Fruit fly (Drosophila melanogaster) whole organism, prepupa: ENCODE data around the gene Ravus.

Experiments used
- CG10631 ChIP-seq: fragments of 200-800 bp; sonication (Bioruptor generic); optimal IDR thresholded peaks from 2 replicates; lab custom pipeline; 2016; ENCODE audit warnings: missing biosample characterization, missing genetic modification characterization
- CG11294 ChIP-seq: fragments of 200-800 bp; sonication (Bioruptor generic); IDR thresholded peaks from 2 replicates; pipeline ENCODE4 v1.3.6; 2022; ENCODE audit warnings: missing biosample characterization, missing genetic modification characterization
- CG11902 ChIP-seq: fragments of 200-800 bp; sonication (Bioruptor generic); optimal IDR thresholded peaks from 3 replicates; lab custom pipeline; 2016; ENCODE audit warnings: missing biosample characterization, missing genetic modification characterization
- CG15336 ChIP-seq: fragments of 200-800 bp; sonication (Bioruptor generic); IDR thresholded peaks from 2 replicates; pipeline ENCODE4 v1.3.6; 2022; ENCODE audit warnings: missing biosample characterization, missing genetic modification characterization
- CG32006 ChIP-seq: fragments of 200-800 bp; sonication (Bioruptor generic); optimal IDR thresholded peaks from 3 replicates; lab custom pipeline; 2017; ENCODE audit warnings: missing biosample characterization, mild to moderate bottlenecking, missing genetic modification characterization
- CG34406 ChIP-seq: fragments of 200-800 bp; sonication (Bioruptor generic); optimal IDR thresholded peaks from 3 replicates; lab custom pipeline; 2016; ENCODE audit warnings: missing biosample characterization, missing genetic modification characterization
- CG4318 ChIP-seq: fragments of 200-800 bp; sonication (Bioruptor generic); optimal IDR thresholded peaks from 3 replicates; lab custom pipeline; 2017; ENCODE audit warnings: missing biosample characterization, mild to moderate bottlenecking, missing genetic modification characterization
- CG6792 ChIP-seq: fragments of 200-800 bp; sonication (Bioruptor generic); optimal IDR thresholded peaks from 3 replicates; lab custom pipeline; 2016; ENCODE audit warnings: missing biosample characterization, missing genetic modification characterization
- CG6808 ChIP-seq: fragments of 200-800 bp; sonication (Bioruptor generic); optimal IDR thresholded peaks from 3 replicates; lab custom pipeline; 2017; ENCODE audit warnings: missing biosample characterization, missing genetic modification characterization, mild to moderate bottlenecking, moderate library complexity, missing genetic modification reagents
- CG6854 ChIP-seq: fragments of 200-800 bp; sonication (Bioruptor generic); optimal IDR thresholded peaks from 2 replicates; lab custom pipeline; 2017; ENCODE audit warnings: missing biosample characterization, mild to moderate bottlenecking, missing genetic modification characterization
- CG8319 ChIP-seq: fragments of 200-800 bp; sonication (Bioruptor generic); optimal IDR thresholded peaks from 3 replicates; lab custom pipeline; 2016; ENCODE audit warnings: missing biosample characterization, missing genetic modification characterization
- CG8632 ChIP-seq: fragments of 200-800 bp; sonication (Bioruptor generic); optimal IDR thresholded peaks from 3 replicates; lab custom pipeline; 2016; ENCODE audit warnings: missing biosample characterization, missing genetic modification characterization
- CG9139 ChIP-seq: fragments of 200-800 bp; sonication (Bioruptor generic); optimal IDR thresholded peaks from 3 replicates; lab custom pipeline; 2017; ENCODE audit warnings: missing biosample characterization, mild to moderate bottlenecking, missing genetic modification characterization
- Eip75B ChIP-seq: fragments of 200-800 bp; sonication (Bioruptor generic); optimal IDR thresholded peaks from 3 replicates; lab custom pipeline; 2016; ENCODE audit warnings: missing biosample characterization, missing genetic modification characterization
- Eip78C ChIP-seq: fragments of 200-800 bp; sonication (Bioruptor generic); peaks from one replicate; lab custom pipeline; 2016; ENCODE audit warnings: missing biosample characterization, missing genetic modification characterization
- Eip93F ChIP-seq: fragments of 200-800 bp; sonication (Bioruptor generic); optimal IDR thresholded peaks from 2 replicates; lab custom pipeline; 2016; ENCODE audit warnings: missing biosample characterization, mild to moderate bottlenecking, missing genetic modification characterization
- Gug ChIP-seq: fragments of 200-800 bp; sonication (Bioruptor generic); IDR thresholded peaks from 2 replicates; pipeline ENCODE4 v1.3.6; 2022; ENCODE audit warnings: missing biosample characterization, missing genetic modification characterization
- Hr39 ChIP-seq: fragments of 200-800 bp; sonication (Bioruptor generic); optimal IDR thresholded peaks from 2 replicates; lab custom pipeline; 2016; ENCODE audit warnings: missing biosample characterization, missing genetic modification characterization
- Hr4 ChIP-seq: fragments of 200-800 bp; sonication (Bioruptor generic); optimal IDR thresholded peaks from 3 replicates; lab custom pipeline; 2016; ENCODE audit warnings: missing biosample characterization, missing genetic modification characterization
- Lpt ChIP-seq: fragments of 200-800 bp; sonication (Bioruptor generic); optimal IDR thresholded peaks from 3 replicates; lab custom pipeline; 2016; ENCODE audit warnings: missing biosample characterization, missing genetic modification characterization
- Met ChIP-seq: fragments of 200-800 bp; sonication (Bioruptor generic); optimal IDR thresholded peaks from 3 replicates; lab custom pipeline; 2016; ENCODE audit warnings: missing biosample characterization, missing genetic modification characterization
- OdsH ChIP-seq: fragments of 200-800 bp; sonication (Bioruptor generic); optimal IDR thresholded peaks from 3 replicates; lab custom pipeline; 2016; ENCODE audit warnings: missing biosample characterization, missing genetic modification characterization
- Sox102F ChIP-seq: fragments of 200-800 bp; sonication (Bioruptor generic); optimal IDR thresholded peaks from 2 replicates; lab custom pipeline; 2016; ENCODE audit warnings: missing biosample characterization, mild to moderate bottlenecking, missing genetic modification characterization
- achi ChIP-seq: fragments of 200-800 bp; sonication (Bioruptor generic); optimal IDR thresholded peaks from 3 replicates; lab custom pipeline; 2016; ENCODE audit warnings: missing biosample characterization, missing genetic modification characterization
- cyc ChIP-seq: fragments of 200-800 bp; sonication (Bioruptor generic); optimal IDR thresholded peaks from 3 replicates; lab custom pipeline; 2016; ENCODE audit warnings: missing biosample characterization, missing genetic modification characterization
- dac ChIP-seq: fragments of 200-800 bp; sonication (Bioruptor generic); optimal IDR thresholded peaks from 2 replicates; lab custom pipeline; 2017; ENCODE audit warnings: missing biosample characterization, mild to moderate bottlenecking, missing genetic modification characterization
- dsx ChIP-seq: fragments of 200-800 bp; optimal IDR thresholded peaks from 3 replicates; lab custom pipeline; 2019; ENCODE audit warnings: missing biosample characterization, mild to moderate bottlenecking, missing genetic modification characterization, moderate library complexity; ENCODE audit not compliant: poor library complexity, severe bottlenecking
- eg ChIP-seq: fragments of 200-800 bp; sonication (Bioruptor generic); IDR thresholded peaks from 3 replicates; pipeline ENCODE4 v1.3.6; 2022; ENCODE audit warnings: missing biosample characterization, missing genetic modification characterization
- esn ChIP-seq: fragments of 200-800 bp; sonication (Bioruptor generic); optimal IDR thresholded peaks from 2 replicates; lab custom pipeline; 2016; ENCODE audit warnings: missing biosample characterization, mild to moderate bottlenecking, missing genetic modification characterization, moderate library complexity
- fd85E ChIP-seq: fragments of 200-800 bp; sonication (Bioruptor generic); optimal IDR thresholded peaks from 3 replicates; lab custom pipeline; 2016; ENCODE audit warnings: missing biosample characterization, missing genetic modification characterization
- fkh ChIP-seq: fragments of 200-800 bp; sonication (Bioruptor generic); optimal IDR thresholded peaks from 3 replicates; lab custom pipeline; 2017; ENCODE audit warnings: missing biosample characterization, mild to moderate bottlenecking, missing genetic modification characterization, moderate library complexity
- lz ChIP-seq: fragments of 200-800 bp; sonication (Bioruptor generic); optimal IDR thresholded peaks from 3 replicates; lab custom pipeline; 2016; ENCODE audit warnings: missing biosample characterization, missing genetic modification characterization
- pdm3 ChIP-seq: fragments of 200-800 bp; sonication (Bioruptor generic); optimal IDR thresholded peaks from 3 replicates; lab custom pipeline; 2016; ENCODE audit warnings: missing biosample characterization, missing genetic modification characterization
- spab ChIP-seq: fragments of 200-800 bp; sonication (Bioruptor generic); optimal IDR thresholded peaks from 2 replicates; lab custom pipeline; 2017; ENCODE audit warnings: missing biosample characterization, mild to moderate bottlenecking, missing genetic modification characterization, missing genetic modification reagents
- ss ChIP-seq, 2 experiments: fragments of 200-800 bp; sonication (Bioruptor generic); optimal IDR thresholded peaks; 2 replicates in 1 of 2; 3 replicates in 1 of 2; lab custom pipeline; 2017 to 2018; ENCODE audit warnings: mild to moderate bottlenecking in 2 of 2, missing biosample characterization in 2 of 2, missing genetic modification characterization in 2 of 2, moderate library complexity in 1 of 2
- topi ChIP-seq: fragments of 200-800 bp; sonication (Bioruptor generic); optimal IDR thresholded peaks from 3 replicates; lab custom pipeline; 2016; ENCODE audit warnings: missing biosample characterization, missing genetic modification characterization
- vri ChIP-seq: fragments of 200-800 bp; sonication (Bioruptor generic); optimal IDR thresholded peaks from 3 replicates; lab custom pipeline; 2016; ENCODE audit warnings: missing biosample characterization, mild to moderate bottlenecking, missing genetic modification characterization

The Ravus gene

dm6 chr3R:13288763-13289312 is 25.0 kb upstream of the Ravus start, which contains the start of gene apn:
Gene apn (minus strand): TSS chr3R:13288813.
- TF ChIP-seq OdsH (no peak), CG8319 (GFP tag; lab: Kevin White, UChicago) (no peak), eg (GFP tag; lab: Robert Waterston, UW) (peak; percentile 60; the same call in 2 of the 3 replicates), CG15336 (GFP tag; lab: Robert Waterston, UW) (peak; percentile 33; the same call in 1 of the 2 replicates), CG32006 (GFP tag; lab: Kevin White, UChicago) (peak; percentile 40)

DNA sequence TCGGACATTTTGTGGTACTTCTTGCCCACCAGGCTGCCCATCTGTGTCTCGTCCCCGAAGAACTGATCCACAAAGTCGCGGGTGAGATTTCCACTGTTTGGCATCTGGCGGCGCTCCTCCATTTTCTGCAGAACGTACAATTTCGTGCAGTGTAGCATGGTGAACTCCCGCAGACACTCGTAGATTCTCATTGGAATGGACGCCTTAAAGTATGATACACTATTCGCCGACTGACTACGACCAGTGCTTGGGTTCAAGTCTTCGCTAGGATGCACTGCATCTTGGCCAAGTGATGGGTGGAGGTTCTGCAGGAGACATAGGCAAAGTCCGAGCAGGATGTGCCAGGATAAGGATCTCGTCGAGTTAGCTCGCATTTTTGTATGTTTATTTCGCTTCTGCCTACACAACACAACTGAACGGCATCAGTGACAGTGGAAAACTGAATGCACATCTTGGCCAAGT is 22.3 kb upstream of the Ravus start, which contains the start of gene CG15888:
Gene CG15888 (minus strand): TSS at position 412 of the 462 bp plus-strand sequence.
- TF ChIP-seq CG8632 (GFP tag; lab: Kevin White, UChicago) = no peak
- no peak for TF ChIP-seq CG6854
- no peak for TF ChIP-seq fd85E (GFP tag; lab: Kevin White, UChicago)
- no peak for TF ChIP-seq Lpt (GFP tag; lab: Kevin White, UChicago)
- no peak for TF ChIP-seq esn
- TF ChIP-seq lz (GFP tag; lab: Kevin White, UChicago) = no peak
- TF ChIP-seq topi (GFP tag; lab: Kevin White, UChicago) = no peak
- TF ChIP-seq fkh (GFP tag; lab: Kevin White, UChicago) = no peak
- TF ChIP-seq Gug (GFP tag; lab: Robert Waterston, UW) = no peak
- no peak for TF ChIP-seq Sox102F (GFP tag; lab: Kevin White, UChicago)
- TF ChIP-seq dac (GFP tag; lab: Kevin White, UChicago) = no peak
- TF ChIP-seq cyc = no peak
- TF ChIP-seq CG9139 = no peak

dm6 chr3R:13285110-13285509 is 21.2 kb upstream of the Ravus start:
- no peak for TF ChIP-seq Sox102F (GFP tag; lab: Kevin White, UChicago)
- no peak for TF ChIP-seq Gug (GFP tag; lab: Robert Waterston, UW)
- no peak for TF ChIP-seq Eip78C (GFP tag; lab: Kevin White, UChicago)
- no peak for TF ChIP-seq CG10631 (GFP tag; lab: Kevin White, UChicago)
- no peak for TF ChIP-seq Met (GFP tag; lab: Kevin White, UChicago)
- no peak for TF ChIP-seq CG4318 (GFP tag; lab: Kevin White, UChicago)
- TF ChIP-seq esn = no peak
- no peak for TF ChIP-seq Eip75B (GFP tag; lab: Kevin White, UChicago)
- TF ChIP-seq achi = no peak
- no peak for TF ChIP-seq ss (GFP tag; optimal IDR thresholded peaks at IDR 0.05; lab: Kevin White, UChicago)
- TF ChIP-seq Hr4 (GFP tag; lab: Kevin White, UChicago) = no peak
- no peak for TF ChIP-seq CG8319 (GFP tag; lab: Kevin White, UChicago)
- no peak for TF ChIP-seq CG11294 (GFP tag; lab: Robert Waterston, UW)
- no peak for TF ChIP-seq CG9139
- TF ChIP-seq pdm3 (GFP tag; lab: Kevin White, UChicago) = no peak
- no peak for TF ChIP-seq CG11902 (GFP tag; lab: Kevin White, UChicago)
- TF ChIP-seq Lpt (GFP tag; lab: Kevin White, UChicago) = no peak
- no peak for TF ChIP-seq dsx (GFP tag; lab: Kevin White, UChicago)
- TF ChIP-seq CG8632 (GFP tag; lab: Kevin White, UChicago) = no peak
- TF ChIP-seq lz (GFP tag; lab: Kevin White, UChicago) = no peak

dm6 chr3R:13279419-13279818 is 15.6 kb upstream of the Ravus start, which contains the start of gene CG8630:
Gene CG8630 (plus strand): TSS chr3R:13279721.
- TF ChIP-seq Eip93F (no peak), CG34406 (GFP tag; lab: Kevin White, UChicago) (no peak), Hr39 (GFP tag; lab: Kevin White, UChicago) (no peak), vri (no peak), fkh (GFP tag; lab: Kevin White, UChicago) (no peak), spab (GFP tag; lab: Kevin White, UChicago) (no peak), CG32006 (GFP tag; lab: Kevin White, UChicago) (no peak), CG6792 (no peak), OdsH (no peak), Hr4 (GFP tag; lab: Kevin White, UChicago) (no peak), Eip75B (GFP tag; lab: Kevin White, UChicago) (no peak), CG6808 (GFP tag; lab: Kevin White, UChicago) (no peak), fd85E (GFP tag; lab: Kevin White, UChicago) (no peak), CG15336 (GFP tag; lab: Robert Waterston, UW) (no peak)
- TF ChIP-seq, all 60 proteins: peak for 0
